Worm (Caenorhabditis elegans) whole organism, late embryonic: ENCODE results near the gene nhr-163.

Experiments
- C38D4.7 ChIP-seq: fragments of 200-800 bp; sonication (Bioruptor generic); optimal IDR thresholded peaks from 2 replicates; lab custom pipeline; 2018; ENCODE audit warnings: mild to moderate bottlenecking, missing genetic modification characterization, moderate library complexity, missing compliant biosample characterization
- K02D7.2 ChIP-seq: sonication (generic microtip); optimal IDR thresholded peaks from 2 replicates; lab custom pipeline; 2017; ENCODE audit warnings: mild to moderate bottlenecking, missing genetic modification characterization, missing compliant biosample characterization
- T23F11.4 ChIP-seq: fragments of 200-800 bp; sonication (Bioruptor generic); optimal IDR thresholded peaks from 2 replicates; lab custom pipeline; 2018; ENCODE audit warnings: mild to moderate bottlenecking, missing genetic modification characterization, missing compliant biosample characterization
- ahr-1 ChIP-seq: sonication (generic microtip); optimal IDR thresholded peaks from 2 replicates; lab custom pipeline; 2016; ENCODE audit warnings: missing genetic modification characterization, missing compliant biosample characterization
- ama-1 ChIP-seq: fragments of 150-350 bp; optimal IDR thresholded peaks from 2 replicates; lab custom pipeline; 2014
- ceh-14 ChIP-seq: sonication (generic microtip); optimal IDR thresholded peaks from 2 replicates; lab custom pipeline; 2016; ENCODE audit warnings: missing genotype, missing genetic modification characterization, missing compliant biosample characterization
- ceh-19 ChIP-seq: fragments of 200-800 bp; sonication (Bioruptor generic); optimal IDR thresholded peaks from 2 replicates; lab custom pipeline; 2018; ENCODE audit warnings: mild to moderate bottlenecking, missing genetic modification characterization, missing compliant biosample characterization
- ceh-30 ChIP-seq: fragments of 150-350 bp; optimal IDR thresholded peaks from 2 replicates; lab custom pipeline; 2014; ENCODE audit warnings: missing biosample characterization, missing genetic modification characterization
- ceh-34 ChIP-seq: sonication (generic microtip); optimal IDR thresholded peaks from 2 replicates; lab custom pipeline; 2016; ENCODE audit warnings: mild to moderate bottlenecking, missing genetic modification characterization, missing compliant biosample characterization
- ceh-45 ChIP-seq: fragments of 200-800 bp; sonication (Bioruptor generic); IDR thresholded peaks from 2 replicates; pipeline ENCODE4 v1.3.6; 2022; ENCODE audit warnings: missing genetic modification reagents, missing genetic modification characterization, missing compliant biosample characterization
- che-1 ChIP-seq: sonication (generic microtip); optimal IDR thresholded peaks from 2 replicates; lab custom pipeline; 2016; ENCODE audit warnings: mild to moderate bottlenecking, missing genetic modification characterization, missing compliant biosample characterization
- dmd-4 ChIP-seq: sonication (generic microtip); optimal IDR thresholded peaks from 2 replicates; lab custom pipeline; 2016; ENCODE audit warnings: borderline replicate concordance, missing genetic modification characterization, missing compliant biosample characterization
- ets-4 ChIP-seq: sonication (generic microtip); optimal IDR thresholded peaks from 2 replicates; lab custom pipeline; 2016; ENCODE audit warnings: missing genetic modification characterization, missing compliant biosample characterization
- fax-1 ChIP-seq: sonication (generic microtip); optimal IDR thresholded peaks from 2 replicates; lab custom pipeline; 2016; ENCODE audit warnings: missing genotype, missing genetic modification characterization, missing compliant biosample characterization
- fkh-6 ChIP-seq: sonication (generic microtip); optimal IDR thresholded peaks from 2 replicates; lab custom pipeline; 2016; ENCODE audit warnings: missing genetic modification characterization, missing compliant biosample characterization
- gmeb-2 ChIP-seq: sonication (generic microtip); optimal IDR thresholded peaks from 2 replicates; lab custom pipeline; 2016; ENCODE audit warnings: missing genetic modification characterization, inconsistent platforms, missing compliant biosample characterization
- hlh-13 ChIP-seq: fragments of 200-800 bp; sonication (Bioruptor generic); optimal IDR thresholded peaks from 2 replicates; lab custom pipeline; 2018; ENCODE audit warnings: mild to moderate bottlenecking, missing genetic modification characterization, missing compliant biosample characterization
- hlh-15 ChIP-seq: sonication (generic microtip); optimal IDR thresholded peaks from 2 replicates; lab custom pipeline; 2016; ENCODE audit warnings: missing genetic modification characterization, missing compliant biosample characterization
- lim-6 ChIP-seq: sonication (generic microtip); optimal IDR thresholded peaks from 2 replicates; lab custom pipeline; 2016; ENCODE audit warnings: missing genetic modification characterization, missing compliant biosample characterization
- lin-11 ChIP-seq: fragments of 200-800 bp; sonication (Bioruptor generic); optimal IDR thresholded peaks from 2 replicates; lab custom pipeline; 2018; ENCODE audit warnings: mild to moderate bottlenecking, missing genetic modification characterization, missing compliant biosample characterization
- madf-2 ChIP-seq: sonication (generic microtip); optimal IDR thresholded peaks from 2 replicates; lab custom pipeline; 2017; ENCODE audit warnings: missing genetic modification characterization, missing compliant biosample characterization
- nfya-1 ChIP-seq: sonication (generic microtip); optimal IDR thresholded peaks from 2 replicates; lab custom pipeline; 2017; ENCODE audit warnings: missing genetic modification characterization, mild to moderate bottlenecking, missing compliant biosample characterization, antibody characterized with exemption, moderate library complexity
- pag-3 ChIP-seq: sonication (generic microtip); optimal IDR thresholded peaks from 2 replicates; lab custom pipeline; 2016; ENCODE audit warnings: missing compliant biosample characterization, missing genetic modification characterization, borderline replicate concordance
- pax-1 ChIP-seq: fragments of 150-350 bp; optimal IDR thresholded peaks from 2 replicates; lab custom pipeline; 2014; ENCODE audit warnings: missing biosample characterization, missing genetic modification characterization
- pha-2 ChIP-seq: sonication (generic microtip); optimal IDR thresholded peaks from 2 replicates; lab custom pipeline; 2017; ENCODE audit warnings: mild to moderate bottlenecking, missing genetic modification characterization, missing compliant biosample characterization
- pha-4 ChIP-seq: fragments of 150-350 bp; optimal IDR thresholded peaks from 2 replicates; lab custom pipeline; 2018; ENCODE audit warnings: missing biosample characterization, missing genetic modification reagents, missing genetic modification characterization
- pqm-1 ChIP-seq: sonication (generic microtip); optimal IDR thresholded peaks from 2 replicates; lab custom pipeline; 2016; ENCODE audit warnings: missing genetic modification characterization, missing compliant biosample characterization
- ref-2 ChIP-seq: sonication (generic microtip); optimal IDR thresholded peaks from 2 replicates; lab custom pipeline; 2016; ENCODE audit warnings: missing genetic modification characterization, missing compliant biosample characterization
- sox-4 ChIP-seq: sonication (generic microtip); optimal IDR thresholded peaks from 2 replicates; lab custom pipeline; 2017; ENCODE audit warnings: mild to moderate bottlenecking, missing genetic modification characterization, inconsistent platforms, missing compliant biosample characterization
- tbx-2 ChIP-seq: sonication (generic microtip); optimal IDR thresholded peaks from 2 replicates; lab custom pipeline; 2016; ENCODE audit warnings: missing genetic modification characterization, missing compliant biosample characterization
- tbx-7 ChIP-seq: sonication (generic microtip); optimal IDR thresholded peaks from 2 replicates; lab custom pipeline; 2016; ENCODE audit warnings: missing genotype, missing genetic modification characterization, missing compliant biosample characterization
- ttx-3 ChIP-seq: sonication (generic microtip); optimal IDR thresholded peaks from 2 replicates; lab custom pipeline; 2016; ENCODE audit warnings: missing genetic modification reagents, missing genetic modification characterization, missing compliant biosample characterization
- unc-3 ChIP-seq, 2 experiments: fragments of 200-800 bp in 1 of 2; sonication (Bioruptor generic) in 1 of 2; sonication (generic microtip) in 1 of 2; conservative IDR thresholded peaks in 1 of 2; optimal IDR thresholded peaks in 1 of 2; 2 replicates each; pipeline versions ENCODE4 v1.3.6 to Lab custom; 2016 to 2022; ENCODE audit warnings: missing compliant biosample characterization in 2 of 2, missing genetic modification characterization in 2 of 2, missing genetic modification reagents in 1 of 2
- unc-55 ChIP-seq: sonication (generic microtip); optimal IDR thresholded peaks from 2 replicates; lab custom pipeline; 2017; ENCODE audit warnings: missing biosample characterization, missing genetic modification reagents, missing genetic modification characterization

nhr-163 gene

ce11 chrV:6948225-6948624 is 37.6 kb downstream of the nhr-163 start, which contains the start of gene Y57E12B.1:
TSS of gene Y57E12B.1 (plus strand) at chrV:6948525.
- no peak for TF ChIP-seq lim-6 (tag; lab: Kevin White, UChicago)
- no peak for TF ChIP-seq ceh-30 (tag; lab: Kevin White, UChicago)

DNA sequence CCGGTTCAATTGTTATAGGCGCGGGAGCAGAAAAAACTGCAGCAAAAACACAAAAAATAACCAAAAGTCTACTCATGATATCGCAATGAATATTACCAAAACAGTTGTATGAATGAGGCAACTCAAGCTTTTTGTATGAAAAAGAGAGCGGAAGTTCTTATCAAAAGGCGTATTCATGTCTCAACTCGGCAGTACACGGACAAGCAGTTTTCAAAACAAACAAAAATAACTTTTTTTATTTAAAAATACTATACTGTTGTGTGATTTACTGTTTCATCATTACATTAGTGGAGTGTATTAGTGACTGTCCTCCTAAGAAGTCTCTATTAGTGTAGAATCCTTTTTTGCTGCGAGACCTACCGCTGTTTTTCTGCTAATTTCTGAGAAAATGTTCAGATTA is 38.4 kb downstream of the nhr-163 start, which contains the start of gene Y57E12B.4:
Gene Y57E12B.4, minus strand, starts transcription at position 101 of the 400 bp plus-strand sequence.
- TF ChIP-seq ceh-45 (GFP tag; lab: Robert Waterston, UW), result no peak
- no peak for TF ChIP-seq T23F11.4 (GFP tag; lab: Kevin White, UChicago)
- no peak for TF ChIP-seq pha-4 (tag; lab: Kevin White, UChicago)
- no peak for TF ChIP-seq ceh-34 (tag; lab: Kevin White, UChicago)
- TF ChIP-seq C38D4.7 (GFP tag; lab: Kevin White, UChicago), result no peak
- no peak for TF ChIP-seq ceh-30 (tag; lab: Kevin White, UChicago)
- no peak for TF ChIP-seq pag-3 (tag; lab: Kevin White, UChicago)
- no peak for TF ChIP-seq lin-11 (tag; lab: Kevin White, UChicago)
- no peak for TF ChIP-seq gmeb-2 (tag; lab: Kevin White, UChicago)
- TF ChIP-seq fkh-6, result no peak
- TF ChIP-seq pha-2 (tag; lab: Kevin White, UChicago), result no peak
- no peak for TF ChIP-seq ets-4 (tag; lab: Kevin White, UChicago)
- TF ChIP-seq hlh-15 (tag; lab: Kevin White, UChicago), result no peak
- no peak for TF ChIP-seq ceh-14 (tag; lab: Kevin White, UChicago)
- TF ChIP-seq che-1 (tag; lab: Kevin White, UChicago), result no peak
- TF ChIP-seq hlh-13 (GFP tag; lab: Kevin White, UChicago), result no peak

DNA sequence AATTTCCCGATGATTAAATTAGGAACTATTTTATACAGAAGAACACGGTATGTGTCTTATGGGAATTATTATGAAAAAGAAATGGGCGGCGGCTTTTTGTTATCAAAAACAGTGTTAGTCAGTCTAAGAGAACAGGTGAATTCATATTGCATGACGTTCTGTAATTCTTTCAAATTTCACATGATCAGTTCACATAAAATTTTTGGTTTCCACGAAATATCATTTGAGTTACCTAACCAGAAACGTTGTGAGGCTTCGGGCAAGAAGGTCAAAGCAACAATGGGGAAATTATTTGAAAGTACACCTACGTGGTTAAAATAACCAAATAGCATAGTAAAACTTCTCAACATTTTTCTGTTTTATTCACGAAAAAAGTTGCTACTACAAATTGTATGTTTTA is 50.0 kb downstream of the nhr-163 start, which contains the start of gene Y57E12B.10:
Gene Y57E12B.10, minus strand, starts transcription at position 101 of the 400 bp plus-strand sequence.
- TF ChIP-seq unc-3 (GFP tag; conservative IDR thresholded peaks at IDR 0.05; lab: Robert Waterston, UW) (no peak), unc-3 (tag; optimal IDR thresholded peaks at IDR 0.05; lab: Kevin White, UChicago) (no peak), ceh-19 (no peak), pha-2 (tag; lab: Kevin White, UChicago) (no peak), ceh-34 (tag; lab: Kevin White, UChicago) (no peak), hlh-15 (tag; lab: Kevin White, UChicago) (no peak), ahr-1 (tag; lab: Kevin White, UChicago) (no peak), unc-55 (GFP tag; lab: Kevin White, UChicago) (no peak), pax-1 (tag; lab: Kevin White, UChicago) (no peak), C38D4.7 (GFP tag; lab: Kevin White, UChicago) (no peak), ref-2 (tag; lab: Kevin White, UChicago) (no peak), pqm-1 (tag; lab: Kevin White, UChicago) (no peak), tbx-2 (tag; lab: Kevin White, UChicago) (no peak), tbx-7 (tag; lab: Kevin White, UChicago) (no peak), dmd-4 (tag; lab: Kevin White, UChicago) (no peak), ttx-3 (tag; lab: Kevin White, UChicago) (no peak)

DNA sequence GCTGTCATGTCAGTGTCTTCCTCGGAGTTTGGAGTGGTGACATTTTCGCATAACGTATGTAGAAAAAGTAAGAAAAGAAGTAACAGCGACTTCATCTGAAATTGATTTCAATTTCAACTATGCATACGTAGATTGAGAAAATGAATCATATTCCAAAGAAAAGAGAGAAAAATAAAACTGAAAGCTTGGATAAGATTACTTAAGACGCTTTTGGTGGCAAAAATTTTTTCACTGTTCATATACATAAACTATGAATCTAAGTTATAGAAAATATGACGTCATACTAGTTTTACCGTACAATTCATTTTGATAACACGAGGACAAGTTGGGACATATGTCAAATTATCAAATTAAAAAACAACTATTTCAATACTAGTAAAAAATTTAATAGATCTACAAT is 51.6 kb downstream of the nhr-163 start, which contains the start of gene lipl-6:
Gene lipl-6, minus strand, starts transcription at position 101 of the 400 bp plus-strand sequence.
- TF ChIP-seq sox-4 (tag; lab: Kevin White, UChicago) (no peak), ets-4 (tag; lab: Kevin White, UChicago) (no peak), madf-2 (tag; lab: Kevin White, UChicago) (no peak), K02D7.2 (tag; lab: Kevin White, UChicago) (no peak), ama-1 (lab: Kevin White, UChicago) (no peak), ceh-34 (tag; lab: Kevin White, UChicago) (no peak), nfya-1 (no peak), hlh-13 (GFP tag; lab: Kevin White, UChicago) (no peak), hlh-15 (tag; lab: Kevin White, UChicago) (no peak), fax-1 (tag; lab: Kevin White, UChicago) (no peak), ceh-19 (no peak)
